Fruit fly (Drosophila melanogaster) whole organism, embryonic: ENCODE data around the gene syd.
A peak's percentile ranks its signal among the peaks of the same experiment; 100 is the strongest.

ENCODE experiments used
- Asciz ChIP-seq: fragments of 200-800 bp; sonication (Bioruptor generic); optimal IDR thresholded peaks from 2 replicates; lab custom pipeline; 2017; ENCODE audit warnings: missing biosample characterization, mild to moderate bottlenecking, missing genetic modification characterization, missing genetic modification reagents
- BtbVII ChIP-seq: fragments of 200-800 bp; sonication (Bioruptor generic); optimal IDR thresholded peaks from 3 replicates; lab custom pipeline; 2017; ENCODE audit warnings: missing biosample characterization, mild to moderate bottlenecking, missing genetic modification characterization
- CG10209 ChIP-seq: fragments of 200-800 bp; sonication (Bioruptor generic); optimal IDR thresholded peaks from 3 replicates; lab custom pipeline; 2017; ENCODE audit warnings: missing biosample characterization, mild to moderate bottlenecking, missing genetic modification characterization, missing genetic modification reagents
- CG10321 ChIP-seq: fragments of 200-800 bp; sonication (Bioruptor generic); IDR thresholded peaks from 2 replicates; pipeline ENCODE4 v1.3.6; 2022; ENCODE audit warnings: missing biosample characterization, missing genetic modification characterization
- CG10543 ChIP-seq: fragments of 200-800 bp; sonication (Bioruptor generic); optimal IDR thresholded peaks from 3 replicates; lab custom pipeline; 2017; ENCODE audit warnings: missing biosample characterization, mild to moderate bottlenecking, missing genetic modification characterization, moderate library complexity
- CG10959 ChIP-seq: fragments of 200-800 bp; sonication (Bioruptor generic); IDR thresholded peaks from 2 replicates; pipeline ENCODE4 v1.3.6; 2022; ENCODE audit warnings: missing biosample characterization, missing genetic modification characterization
- CG12942 ChIP-seq: fragments of 200-800 bp; sonication (Bioruptor generic); optimal IDR thresholded peaks from 3 replicates; lab custom pipeline; 2016; ENCODE audit warnings: missing biosample characterization, missing genetic modification characterization
- CG13424 ChIP-seq: fragments of 200-800 bp; sonication (Bioruptor generic); optimal IDR thresholded peaks from 2 replicates; lab custom pipeline; 2019; ENCODE audit warnings: missing biosample characterization, mild to moderate bottlenecking, missing genetic modification characterization, moderate library complexity
- CG16815 ChIP-seq: fragments of 200-800 bp; sonication (Bioruptor generic); optimal IDR thresholded peaks from 3 replicates; lab custom pipeline; 2017; ENCODE audit warnings: missing biosample characterization, mild to moderate bottlenecking, missing genetic modification characterization
- CG17359 ChIP-seq: fragments of 200-800 bp; sonication (Bioruptor generic); optimal IDR thresholded peaks from 3 replicates; lab custom pipeline; 2018; ENCODE audit warnings: missing biosample characterization, mild to moderate bottlenecking, missing genetic modification characterization, moderate library complexity
- CG17829 ChIP-seq: fragments of 200-800 bp; optimal IDR thresholded peaks from 2 replicates; lab custom pipeline; 2019; ENCODE audit warnings: missing biosample characterization, mild to moderate bottlenecking, missing genetic modification characterization, moderate library complexity
- CG18262 ChIP-seq: fragments of 200-800 bp; optimal IDR thresholded peaks from 3 replicates; lab custom pipeline; 2019; ENCODE audit warnings: missing biosample characterization, mild to moderate bottlenecking, missing genetic modification characterization, moderate library complexity
- CG18619 ChIP-seq: fragments of 200-800 bp; sonication (Bioruptor generic); optimal IDR thresholded peaks from 3 replicates; lab custom pipeline; 2017; ENCODE audit warnings: missing biosample characterization, mild to moderate bottlenecking, missing genetic modification characterization
- CG30431 ChIP-seq: fragments of 200-800 bp; sonication (Bioruptor generic); optimal IDR thresholded peaks from 2 replicates; lab custom pipeline; 2017; ENCODE audit warnings: missing biosample characterization, missing genetic modification characterization
- CG31441 ChIP-seq: fragments of 200-800 bp; sonication (Bioruptor generic); IDR thresholded peaks from 2 replicates; pipeline ENCODE4 v1.3.6; 2022; ENCODE audit warnings: missing biosample characterization, missing genetic modification characterization
- CG3407 ChIP-seq: fragments of 200-800 bp; sonication (Bioruptor generic); optimal IDR thresholded peaks from 2 replicates; lab custom pipeline; 2018; ENCODE audit warnings: missing biosample characterization, mild to moderate bottlenecking, missing genetic modification characterization
- CG34376 ChIP-seq: fragments of 200-800 bp; sonication (Bioruptor generic); optimal IDR thresholded peaks from 2 replicates; lab custom pipeline; 2018; ENCODE audit warnings: missing biosample characterization, mild to moderate bottlenecking, missing genetic modification characterization
- CG6689 ChIP-seq: fragments of 200-800 bp; sonication (Bioruptor generic); IDR thresholded peaks from 2 replicates; pipeline ENCODE4 v1.3.6; 2022; ENCODE audit warnings: missing biosample characterization, missing genetic modification characterization
- CG7271 ChIP-seq: fragments of 200-800 bp; sonication (Bioruptor generic); optimal IDR thresholded peaks from 2 replicates; lab custom pipeline; 2018; ENCODE audit warnings: missing biosample characterization, mild to moderate bottlenecking, missing genetic modification characterization, moderate library complexity
- CG8924 ChIP-seq: fragments of 200-800 bp; optimal IDR thresholded peaks from 3 replicates; lab custom pipeline; 2019; ENCODE audit warnings: missing biosample characterization, mild to moderate bottlenecking, missing genetic modification characterization, moderate library complexity
- CG9437 ChIP-seq: fragments of 200-800 bp; sonication (Bioruptor generic); optimal IDR thresholded peaks from 2 replicates; lab custom pipeline; 2018; ENCODE audit warnings: missing biosample characterization, mild to moderate bottlenecking, missing genetic modification characterization
- CG9876 ChIP-seq: fragments of 200-800 bp; sonication (Bioruptor generic); optimal IDR thresholded peaks from 2 replicates; lab custom pipeline; 2016; ENCODE audit warnings: missing biosample characterization, missing genetic modification characterization
- D ChIP-seq, 2 experiments: fragments of 200-800 bp in 1 of 2; fragments of >200 bp in 1 of 2; sonication (Bioruptor generic) in 1 of 2; optimal IDR thresholded peaks; 2 replicates in 1 of 2; 3 replicates in 1 of 2; lab custom pipeline; 2017; ENCODE audit warnings: mild to moderate bottlenecking in 1 of 2, missing biosample characterization in 1 of 2, missing genetic modification characterization in 1 of 2, missing genetic modification reagents in 1 of 2
- Hmr ChIP-seq: fragments of 200-800 bp; sonication (Bioruptor generic); optimal IDR thresholded peaks from 3 replicates; lab custom pipeline; 2017; ENCODE audit warnings: mild to moderate bottlenecking, missing biosample characterization, missing genetic modification reagents, missing genetic modification characterization
- Hr3 ChIP-seq: fragments of 200-800 bp; sonication (Bioruptor generic); optimal IDR thresholded peaks from 3 replicates; lab custom pipeline; 2016; ENCODE audit warnings: missing biosample characterization, missing genetic modification characterization
- Hr78 ChIP-seq, 2 experiments: fragments of 200-800 bp in 1 of 2; fragments of >200 bp in 1 of 2; sonication (Bioruptor generic) in 1 of 2; optimal IDR thresholded peaks; 2 replicates each; lab custom pipeline; 2017 to 2019; ENCODE audit warnings: missing biosample characterization in 2 of 2, missing genetic modification characterization in 2 of 2, mild to moderate bottlenecking in 1 of 2, moderate library complexity in 1 of 2
- Hsf ChIP-seq: fragments of 200-800 bp; sonication (Bioruptor generic); optimal IDR thresholded peaks from 3 replicates; lab custom pipeline; 2016; ENCODE audit warnings: missing biosample characterization, missing genetic modification characterization
- Lpt ChIP-seq: fragments of >200 bp; optimal IDR thresholded peaks from 2 replicates; lab custom pipeline; 2018; ENCODE audit warnings: missing biosample characterization, missing genetic modification characterization
- Ptx1 ChIP-seq: fragments of 200-800 bp; sonication (Bioruptor generic); IDR thresholded peaks from 2 replicates; pipeline ENCODE4 v1.3.6; 2022; ENCODE audit warnings: missing biosample characterization, missing genetic modification characterization
- Ssrp ChIP-seq: fragments of 200-800 bp; sonication (Bioruptor generic); optimal IDR thresholded peaks from 2 replicates; lab custom pipeline; 2018; ENCODE audit warnings: missing biosample characterization, mild to moderate bottlenecking, missing genetic modification characterization, moderate library complexity
- chif ChIP-seq, 2 experiments: fragments of 200-800 bp; sonication (Bioruptor generic); optimal IDR thresholded peaks; 3 replicates each; lab custom pipeline; 2016; ENCODE audit warnings: missing biosample characterization in 2 of 2, missing genetic modification characterization in 2 of 2
- dmrt11E ChIP-seq: fragments of 200-800 bp; sonication (Bioruptor generic); optimal IDR thresholded peaks from 3 replicates; lab custom pipeline; 2018; ENCODE audit warnings: missing biosample characterization, mild to moderate bottlenecking, missing genetic modification characterization, moderate library complexity
- ewg ChIP-seq: fragments of 200-800 bp; sonication (Bioruptor generic); optimal IDR thresholded peaks from 3 replicates; lab custom pipeline; 2017; ENCODE audit warnings: mild to moderate bottlenecking, missing biosample characterization, missing genetic modification reagents, missing genetic modification characterization
- gem ChIP-seq: fragments of 200-800 bp; sonication (Bioruptor generic); optimal IDR thresholded peaks from 2 replicates; lab custom pipeline; 2019; ENCODE audit warnings: missing biosample characterization, mild to moderate bottlenecking, missing genetic modification characterization, moderate library complexity
- ken ChIP-seq: fragments of 200-800 bp; sonication (Bioruptor generic); IDR thresholded peaks from 3 replicates; pipeline ENCODE4 v1.3.6; 2022; ENCODE audit warnings: missing biosample characterization, missing genetic modification characterization
- pan ChIP-seq, 4 experiments: fragments of >200 bp in 3 of 4; fragments of 200-800 bp in 1 of 4; sonication (Bioruptor generic) in 1 of 4; optimal IDR thresholded peaks in 3 of 4; IDR thresholded peaks in 1 of 4; 2 replicates each; pipeline versions ENCODE4 v1.3.6 to Lab custom; 2017 to 2022; ENCODE audit warnings: missing biosample characterization in 2 of 4, missing genetic modification characterization in 2 of 4, mixed read lengths in 1 of 4
- sens ChIP-seq: fragments of 200-800 bp; sonication (Bioruptor generic); peaks from one replicate; lab custom pipeline; 2016; ENCODE audit warnings: missing biosample characterization, missing genetic modification characterization
- sim ChIP-seq: fragments of 200-800 bp; sonication (Bioruptor generic); IDR thresholded peaks from 2 replicates; pipeline ENCODE4 v1.3.6; 2022; ENCODE audit warnings: missing biosample characterization, missing genetic modification characterization
- sisA ChIP-seq: fragments of 200-800 bp; sonication (Bioruptor generic); IDR thresholded peaks from 2 replicates; pipeline ENCODE4 v1.3.6; 2022; ENCODE audit warnings: missing biosample characterization, missing genetic modification characterization
- slbo ChIP-seq: fragments of 200-800 bp; sonication (Bioruptor generic); IDR thresholded peaks from 2 replicates; pipeline ENCODE4 v1.3.6; 2022; ENCODE audit warnings: missing biosample characterization, missing genetic modification characterization
- sqz ChIP-seq: fragments of 200-800 bp; sonication (Bioruptor generic); optimal IDR thresholded peaks from 3 replicates; lab custom pipeline; 2018; ENCODE audit warnings: missing biosample characterization, mild to moderate bottlenecking, missing genetic modification characterization
- ssp ChIP-seq: fragments of 200-800 bp; sonication (Bioruptor generic); IDR thresholded peaks from 2 replicates; pipeline ENCODE4 v1.3.6; 2022; ENCODE audit warnings: missing biosample characterization, missing genetic modification characterization
- stc ChIP-seq: fragments of 200-800 bp; sonication (Bioruptor generic); IDR thresholded peaks from 2 replicates; pipeline ENCODE4 v1.3.6; 2022; ENCODE audit warnings: missing biosample characterization, missing genetic modification characterization
- tin ChIP-seq: fragments of 200-800 bp; sonication (Bioruptor generic); optimal IDR thresholded peaks from 3 replicates; lab custom pipeline; 2016; ENCODE audit warnings: missing biosample characterization, missing genetic modification characterization
- twi ChIP-seq: fragments of 200-800 bp; optimal IDR thresholded peaks from 2 replicates; lab custom pipeline; 2019; ENCODE audit warnings: missing biosample characterization, mild to moderate bottlenecking, missing genetic modification characterization, moderate library complexity
- wor ChIP-seq: fragments of 200-800 bp; sonication (Bioruptor generic); IDR thresholded peaks from 2 replicates; pipeline ENCODE4 v1.3.6; 2022; ENCODE audit warnings: missing biosample characterization, missing genetic modification characterization
- zf30C ChIP-seq: fragments of 200-800 bp; sonication (Bioruptor generic); optimal IDR thresholded peaks from 3 replicates; lab custom pipeline; 2018; ENCODE audit warnings: missing biosample characterization, mild to moderate bottlenecking, missing genetic modification characterization

Gene syd

DNA sequence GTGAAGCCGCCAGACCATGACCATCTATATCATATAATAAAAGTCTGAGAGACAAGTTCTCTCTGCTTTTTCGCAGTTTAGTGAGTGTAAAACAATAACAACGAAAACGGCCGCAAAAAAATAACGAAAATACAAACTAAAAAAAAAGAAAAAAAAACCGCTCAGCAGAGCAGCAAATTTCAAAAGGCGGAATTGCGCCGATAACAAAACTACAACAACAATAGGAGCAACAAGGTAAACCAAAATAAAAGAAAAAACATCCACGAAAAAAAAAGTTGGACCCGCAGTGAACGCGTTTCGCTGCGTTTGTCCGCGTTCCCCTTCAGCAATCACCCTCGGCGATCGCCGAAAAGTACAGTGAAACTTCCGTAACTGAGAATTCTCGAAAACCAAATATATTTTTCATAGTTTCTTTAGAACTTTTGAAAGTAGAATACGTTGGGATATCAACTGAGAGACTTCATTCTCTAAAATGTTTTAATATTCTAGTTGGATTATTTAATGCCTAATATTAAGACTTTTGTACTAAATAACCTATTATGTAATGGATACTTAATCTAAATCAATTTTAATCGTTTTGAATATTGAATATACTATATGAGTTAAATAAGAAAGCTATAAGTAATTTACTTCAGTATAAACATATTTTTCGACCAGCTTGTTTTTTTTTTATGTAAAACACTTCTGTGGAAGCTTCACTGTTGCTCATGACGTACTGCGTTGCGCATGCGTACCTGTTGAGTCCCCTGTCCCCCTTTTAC, 60.1 kb downstream of the syd start (continued):
- TF ChIP-seq gem (tag; lab: Kevin White, UChicago) (peak; percentile 65), ken (GFP tag; lab: Robert Waterston, UW) (no peak), chif (GFP tag; optimal IDR thresholded peaks at IDR 0.05; lab: Kevin White, UChicago) (peak in 1 of 2 experiments; percentile 23), tin (GFP tag; lab: Kevin White, UChicago) (peak; percentile 33), ewg (GFP tag; lab: Kevin White, UChicago) (peak; percentile 48), dmrt11E (peak; percentile 75), Hmr (GFP tag; lab: Kevin White, UChicago) (peak; percentile 29), sqz (peak; percentile 38), CG3407 (GFP tag; lab: Kevin White, UChicago) (peak; percentile 33), CG18262 (tag; lab: Kevin White, UChicago) (peak; percentile 74), CG10209 (GFP tag; lab: Kevin White, UChicago) (peak; percentile 41), CG12942 (GFP tag; lab: Kevin White, UChicago) (peak; percentile 23), stc (GFP tag; lab: Robert Waterston, UW) (0 out of 2 replicates have a peak, but pooled peaks have one; percentile 6), slbo (GFP tag; lab: Robert Waterston, UW) (peak; percentile 55), CG30431 (GFP tag; lab: Kevin White, UChicago) (peak; percentile 17), Ssrp (tag; lab: Kevin White, UChicago) (peak; percentile 61), twi (tag; lab: Kevin White, UChicago) (no peak), Asciz (GFP tag; lab: Kevin White, UChicago) (peak; percentile 56), CG10959 (GFP tag; lab: Robert Waterston, UW) (peak; percentile 56; the same call in 1 of the 2 replicates), wor (GFP tag; lab: Robert Waterston, UW) (0 out of 2 replicates have a peak, but pooled peaks have one; percentile 27), Hr78 (GFP tag; optimal IDR thresholded peaks at IDR 0.05; lab: Kevin White, UChicago) (peak in 1 of 2 experiments; percentile 37), CG17359 (tag; lab: Kevin White, UChicago) (peak; percentile 49), CG7271 (tag; lab: Kevin White, UChicago) (no peak), Ptx1 (GFP tag; lab: Robert Waterston, UW) (peak; percentile 52), CG10543 (GFP tag; lab: Kevin White, UChicago) (peak; percentile 48), CG34376 (peak; percentile 16), CG6689 (GFP tag; lab: Robert Waterston, UW) (peak; percentile 39), ssp (GFP tag; lab: Robert Waterston, UW) (peak; percentile 38; the same call in 1 of the 2 replicates), CG8924 (tag; lab: Kevin White, UChicago) (peak; percentile 29), zf30C (GFP tag; lab: Kevin White, UChicago) (no peak), CG31441 (peak; percentile 72), Lpt (GFP tag; lab: Kevin White, UChicago) (no peak), CG16815 (GFP tag; lab: Kevin White, UChicago) (peak; percentile 69), CG13424 (peak; percentile 63), Hr3 (GFP tag; lab: Kevin White, UChicago) (peak; percentile 47), sisA (GFP tag; lab: Robert Waterston, UW) (peak; percentile 29; the same call in 1 of the 2 replicates), CG17829 (tag; lab: Kevin White, UChicago) (peak; percentile 53), D (optimal IDR thresholded peaks at IDR 0.05; lab: Kevin White, UChicago) (no peak), D (GFP tag; optimal IDR thresholded peaks at IDR 0.05; lab: Kevin White, UChicago) (peak; percentile 42), CG9437 (GFP tag; lab: Kevin White, UChicago) (peak; percentile 47), sim (GFP tag; lab: Robert Waterston, UW) (no peak), CG9876 (GFP tag; lab: Kevin White, UChicago) (no peak), Hsf (GFP tag; lab: Kevin White, UChicago) (peak; percentile 43), CG10321 (GFP tag; lab: Robert Waterston, UW) (no peak), pan (optimal IDR thresholded peaks at IDR 0.05; lab: Kevin White, UChicago) (no peak), pan (GFP tag; optimal IDR thresholded peaks at IDR 0.05 in 1 of 2, IDR thresholded peaks at IDR 0.05 in 1 of 2) (peak in 1 of 2 experiments; percentile 36), CG18619 (GFP tag; lab: Kevin White, UChicago) (peak; percentile 55), sens (peak; percentile 91), BtbVII (GFP tag; lab: Kevin White, UChicago) (peak; percentile 59)
